Worm (Caenorhabditis elegans): ENCODE measurements around the gene R12B2.3.

The R12B2.3 gene

DNA sequence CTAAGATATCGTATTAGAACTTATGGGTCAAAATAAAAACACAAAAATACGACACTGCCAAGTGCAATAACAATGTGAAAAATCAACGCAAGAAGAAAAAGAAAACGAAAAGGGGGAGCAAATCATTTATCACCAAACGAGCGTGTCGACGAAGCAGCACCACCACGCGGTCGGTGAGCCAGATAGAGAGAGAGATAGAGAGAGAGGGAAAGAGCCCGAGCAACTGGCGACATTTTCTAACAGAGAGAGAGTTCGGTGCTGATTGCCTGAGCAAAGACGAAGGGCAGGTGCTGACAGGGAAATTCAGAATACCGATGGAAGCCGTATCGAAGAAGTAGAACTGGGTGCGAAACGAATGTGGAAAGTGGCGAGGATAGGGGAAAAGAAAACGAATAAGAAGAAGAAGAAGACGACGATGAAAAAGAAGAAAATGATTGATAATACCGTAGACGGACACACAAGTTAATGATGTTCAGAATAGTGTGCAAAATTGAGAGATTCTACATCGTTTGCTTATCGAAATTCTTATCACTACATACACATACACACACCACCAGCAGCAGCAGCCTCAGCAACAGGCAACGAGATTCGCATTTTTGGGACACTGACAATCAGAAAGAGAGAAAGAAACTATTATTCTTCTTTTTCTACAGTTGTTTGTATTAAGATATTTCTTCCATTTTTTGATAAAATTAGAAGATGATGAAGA, 29.9 kb downstream of the R12B2.3 start:
- TF ChIP-seq nhr-179 (tag; optimal IDR thresholded peaks at IDR 0.05), result no peak
- TF ChIP-seq zfh-2 (GFP tag; conservative IDR thresholded peaks at IDR 0.05), result peak; percentile 69
- peak; percentile 87 for TF ChIP-seq nhr-80 (tag; optimal IDR thresholded peaks at IDR 0.05)
- TF ChIP-seq ztf-26 (tag; optimal IDR thresholded peaks at IDR 0.05), result peak; percentile 35
- TF ChIP-seq cebp-1 (GFP tag; IDR thresholded peaks at IDR 0.05), result no peak
- peak; percentile 24 for TF ChIP-seq cebp-1 (tag; optimal IDR thresholded peaks at IDR 0.05)
- TF ChIP-seq dox-1 (GFP tag; IDR thresholded peaks at IDR 0.05), result 0 out of 2 replicates have a peak, but pooled peaks have one; percentile 17
- TF ChIP-seq ZK185.1 (tag; optimal IDR thresholded peaks at IDR 0.05; ENCODE audit: poor library complexity, severe bottlenecking), result peak; percentile 36
- TF ChIP-seq lin-54 (GFP tag; optimal IDR thresholded peaks at IDR 0.05), result peak; percentile 8
- TF ChIP-seq madf-8 (GFP tag; conservative IDR thresholded peaks at IDR 0.05), result no peak

DNA sequence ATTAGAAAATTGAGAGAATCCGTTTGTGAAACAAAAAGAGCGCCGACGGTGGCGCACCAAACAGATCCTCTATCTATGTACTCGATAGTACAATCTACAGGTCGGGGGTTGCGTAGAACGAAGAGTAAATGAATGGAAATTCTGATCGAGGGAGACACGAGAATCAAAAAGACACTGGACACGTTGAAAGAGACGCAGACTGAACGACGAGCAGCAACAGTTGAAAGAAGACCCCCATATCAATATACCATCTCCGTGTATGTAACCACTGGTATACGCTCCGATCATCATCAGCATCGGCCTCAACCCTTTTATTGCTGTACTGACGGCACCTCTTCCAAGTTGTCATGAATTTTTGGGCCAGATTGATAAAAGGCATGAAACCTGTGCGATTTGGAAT, 30.9 kb downstream of the R12B2.3 start:
- TF ChIP-seq Y67H2A.10 (GFP tag; conservative IDR thresholded peaks at IDR 0.05), result no peak
- no peak for TF ChIP-seq hrde-1 (tag; optimal IDR thresholded peaks at IDR 0.05; ENCODE audit: borderline replicate concordance)
- no peak for TF ChIP-seq xnd-1 (tag; optimal IDR thresholded peaks at IDR 0.05)
- 0 out of 2 replicates have a peak, but pooled peaks have one; percentile 6 for TF ChIP-seq let-526 (GFP tag; IDR thresholded peaks at IDR 0.05)
- TF ChIP-seq F10E7.11 (tag; optimal IDR thresholded peaks at IDR 0.05), result no peak
- 0 out of 2 replicates have a peak, but pooled peaks have one; percentile 28 for TF ChIP-seq F37B4.10 (GFP tag; IDR thresholded peaks at IDR 0.05)
- no peak for TF ChIP-seq snpc-1.1 (tag; optimal IDR thresholded peaks at IDR 0.05; ENCODE audit: insufficient read depth)
- peak; percentile 28; the same call in 1 of the 2 replicates for TF ChIP-seq hmg-1.2 (GFP tag; IDR thresholded peaks at IDR 0.05)

DNA sequence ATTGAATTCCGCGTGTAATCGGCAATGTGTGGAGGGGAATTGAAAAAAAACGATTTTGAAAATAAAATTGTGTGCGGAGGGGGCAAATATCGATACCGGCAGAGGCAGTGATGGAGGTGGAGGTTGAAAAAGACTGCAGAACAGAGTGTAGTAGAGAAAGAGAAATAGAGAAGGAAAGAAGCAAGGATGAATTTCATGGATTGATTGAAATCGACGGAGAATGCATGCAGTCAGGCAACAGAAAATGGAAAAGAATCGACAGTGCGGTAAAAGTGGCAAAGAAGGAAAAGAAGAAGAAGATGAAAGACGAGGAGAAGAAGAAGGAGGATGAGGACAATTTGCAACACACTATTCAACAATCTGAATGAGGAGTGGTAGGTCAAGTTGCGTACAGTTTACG, 31.4 kb downstream of the R12B2.3 start, which contains the start of gene W04D12.1:
W04D12.1 (plus strand) TSS at position 111 of the 400 bp plus-strand sequence.
- TF ChIP-seq hmg-1.2 (GFP tag; IDR thresholded peaks at IDR 0.05) (peak; percentile 58; the same call in 1 of the 2 replicates), ceh-27 (GFP tag; optimal IDR thresholded peaks at IDR 0.05) (no peak), Y67H2A.10 (GFP tag; conservative IDR thresholded peaks at IDR 0.05) (no peak), ekl-4 (GFP tag; IDR thresholded peaks at IDR 0.05) (no peak), bed-1 (GFP tag; IDR thresholded peaks at IDR 0.05) (no peak), C17E4.6 (GFP tag; IDR thresholded peaks at IDR 0.05) (no peak), lin-26 (GFP tag; IDR thresholded peaks at IDR 0.05) (no peak), let-607 (tag; optimal IDR thresholded peaks at IDR 0.05) (no peak), T07F8.4 (tag; optimal IDR thresholded peaks at IDR 0.05) (no peak)

DNA sequence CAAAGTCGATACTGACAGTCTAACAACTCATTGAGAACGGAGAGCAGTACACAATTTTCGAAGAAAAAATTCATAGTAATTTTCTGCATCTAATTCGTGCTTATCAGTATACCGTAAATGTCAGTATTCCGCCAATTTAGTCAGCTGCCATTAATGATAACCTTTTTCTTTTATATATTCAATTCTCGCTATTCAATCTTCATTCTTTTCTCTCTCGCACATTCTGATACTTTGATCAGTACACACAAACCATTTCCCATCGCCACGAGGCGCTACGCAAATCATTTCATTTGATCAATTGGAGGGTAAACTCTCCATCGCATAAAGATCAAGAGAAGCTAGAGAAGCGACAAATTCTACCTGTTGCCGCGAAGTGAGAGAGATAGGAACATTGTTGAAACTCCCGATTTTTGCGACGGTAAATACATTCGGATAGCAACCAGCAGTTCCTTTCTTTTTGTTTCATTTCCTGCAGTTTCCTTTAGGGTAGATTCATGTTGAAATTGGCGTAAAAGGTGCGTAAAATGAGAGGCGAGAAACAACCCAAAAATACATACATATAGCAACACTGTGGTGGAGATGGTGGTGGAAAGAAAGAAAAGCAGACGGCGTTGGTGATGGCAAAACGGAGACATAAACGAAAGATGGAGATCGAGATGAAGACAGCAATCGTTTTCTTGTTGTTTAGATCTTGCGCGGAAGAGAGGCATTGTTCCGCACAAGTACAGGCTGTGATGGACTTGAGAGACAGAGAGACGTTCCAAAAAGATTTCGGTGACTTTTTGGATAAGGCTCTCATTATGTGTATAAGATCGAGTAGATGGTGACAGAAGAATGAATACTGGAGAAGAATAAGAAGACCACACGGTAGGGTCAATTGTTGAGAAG, 33.0 kb downstream of the R12B2.3 start:
- no peak for TF ChIP-seq cebp-1 (GFP tag; IDR thresholded peaks at IDR 0.05)
- TF ChIP-seq cebp-1 (tag; optimal IDR thresholded peaks at IDR 0.05), result peak; percentile 53
- 0 out of 2 replicates have a peak, but pooled peaks have one; percentile 17 for TF ChIP-seq egl-44 (GFP tag; IDR thresholded peaks at IDR 0.05)
- peak; percentile 66 for TF ChIP-seq pha-4 (tag; optimal IDR thresholded peaks at IDR 0.05)
- TF ChIP-seq ama-1 (optimal IDR thresholded peaks at IDR 0.05), result peak; percentile 77
- no peak for TF ChIP-seq ama-1 (GFP tag; optimal IDR thresholded peaks at IDR 0.05)
- peak; percentile 97 for TF ChIP-seq nhr-80 (tag; optimal IDR thresholded peaks at IDR 0.05)
- no peak for TF ChIP-seq B0261.1 (tag; optimal IDR thresholded peaks at IDR 0.05)
- TF ChIP-seq F23B12.7 (tag; optimal IDR thresholded peaks at IDR 0.05; ENCODE audit: insufficient read depth), result peak; percentile 29
- TF ChIP-seq let-607 (tag; optimal IDR thresholded peaks at IDR 0.05), result peak in 1 of 2 experiments; percentile 64
- peak; percentile 19 for TF ChIP-seq nhr-90 (tag; optimal IDR thresholded peaks at IDR 0.05)
- TF ChIP-seq lin-54 (GFP tag; optimal IDR thresholded peaks at IDR 0.05), result peak; percentile 9
- peak; percentile 53 for TF ChIP-seq atf-7 (tag; optimal IDR thresholded peaks at IDR 0.05)
- TF ChIP-seq nfyb-1 (GFP tag; IDR thresholded peaks at IDR 0.05), result peak; percentile 60; the same call in 1 of the 2 replicates
- TF ChIP-seq ets-4 (GFP tag; optimal IDR thresholded peaks at IDR 0.05), result peak; percentile 58
- peak; percentile 3 for TF ChIP-seq attf-5 (GFP tag; optimal IDR thresholded peaks at IDR 0.05)
- TF ChIP-seq ceh-58 (GFP tag; IDR thresholded peaks at IDR 0.05), result no peak
- TF ChIP-seq snpc-4 (GFP tag; optimal IDR thresholded peaks at IDR 0.05), result no peak
- peak in 1 of 4 experiments; percentile 33 for TF ChIP-seq snpc-4 (tag; optimal IDR thresholded peaks at IDR 0.05)
- no peak for TF ChIP-seq hlh-26 (GFP tag; conservative IDR thresholded peaks at IDR 0.05)

All from whole organism, young adult.